Fruit fly (Drosophila melanogaster): Measurements from ENCODE around the gene cona.

cona gene

DNA sequence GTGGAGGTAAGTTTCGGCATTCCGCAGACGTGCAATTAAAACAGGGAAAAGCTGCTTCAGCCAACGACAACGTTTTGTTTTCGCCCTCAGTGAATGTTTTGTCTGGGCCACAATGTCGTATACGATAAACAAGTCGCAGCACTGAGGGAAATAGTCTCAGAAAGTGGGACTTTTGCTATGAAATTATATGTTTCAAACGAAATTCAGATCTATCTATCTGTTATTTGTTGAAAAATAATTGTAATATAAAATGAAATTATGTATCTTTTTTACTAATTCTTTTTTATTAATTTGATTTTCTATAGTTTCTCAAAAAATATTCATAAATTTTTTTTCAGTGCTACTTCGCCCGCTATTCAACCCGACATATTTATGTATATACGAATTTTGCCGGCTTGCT is 7.8 kb downstream of the cona start (continued):
- no peak for TF ChIP-seq Eip93F (GFP tag; optimal IDR thresholded peaks at IDR 0.05)
- peak; percentile 69 for TF ChIP-seq Smox (GFP tag; optimal IDR thresholded peaks at IDR 0.05)
- peak; percentile 38 for TF ChIP-seq CG1621 (tag; optimal IDR thresholded peaks at IDR 0.05)
- TF ChIP-seq Sox14 (GFP tag; optimal IDR thresholded peaks at IDR 0.05), result no peak
- TF ChIP-seq Ets96B (tag; optimal IDR thresholded peaks at IDR 0.05), result no peak
- TF ChIP-seq achi (GFP tag; optimal IDR thresholded peaks at IDR 0.05), result peak; percentile 82
- TF ChIP-seq Hr4 (GFP tag; optimal IDR thresholded peaks at IDR 0.05), result no peak
- TF ChIP-seq CG6792 (GFP tag; optimal IDR thresholded peaks at IDR 0.05), result peak; percentile 72
- peak in 1 of 2 experiments; percentile 78 for TF ChIP-seq salr (GFP tag; optimal IDR thresholded peaks at IDR 0.05)
- TF ChIP-seq cyc (GFP tag; optimal IDR thresholded peaks at IDR 0.05), result no peak
- no peak for TF ChIP-seq ss (GFP tag; optimal IDR thresholded peaks at IDR 0.05)
- TF ChIP-seq CG7368 (GFP tag; optimal IDR thresholded peaks at IDR 0.05), result peak; percentile 42
- TF ChIP-seq fd59A (GFP tag; optimal IDR thresholded peaks at IDR 0.05), result peak; percentile 42
- TF ChIP-seq CG6276 (GFP tag; optimal IDR thresholded peaks at IDR 0.05), result no peak
- TF ChIP-seq Ets21C (GFP tag; optimal IDR thresholded peaks at IDR 0.05), result no peak
- TF ChIP-seq CG31627 (GFP tag; optimal IDR thresholded peaks at IDR 0.05), result peak; percentile 64
- TF ChIP-seq Sox102F (GFP tag; optimal IDR thresholded peaks at IDR 0.05), result peak; percentile 72
- TF ChIP-seq CG10669 (GFP tag; optimal IDR thresholded peaks at IDR 0.05), result no peak
- no peak for TF ChIP-seq CG16779 (tag; optimal IDR thresholded peaks at IDR 0.05)
- TF ChIP-seq topi (GFP tag; optimal IDR thresholded peaks at IDR 0.05), result no peak
- peak; percentile 76 for TF ChIP-seq eg (GFP tag; IDR thresholded peaks at IDR 0.05)
- TF ChIP-seq CG4318 (GFP tag; optimal IDR thresholded peaks at IDR 0.05), result peak; percentile 34
- no peak for TF ChIP-seq esn (GFP tag; optimal IDR thresholded peaks at IDR 0.05)
- TF ChIP-seq CG3032 (tag; optimal IDR thresholded peaks at IDR 0.05), result peak; percentile 50

DNA sequence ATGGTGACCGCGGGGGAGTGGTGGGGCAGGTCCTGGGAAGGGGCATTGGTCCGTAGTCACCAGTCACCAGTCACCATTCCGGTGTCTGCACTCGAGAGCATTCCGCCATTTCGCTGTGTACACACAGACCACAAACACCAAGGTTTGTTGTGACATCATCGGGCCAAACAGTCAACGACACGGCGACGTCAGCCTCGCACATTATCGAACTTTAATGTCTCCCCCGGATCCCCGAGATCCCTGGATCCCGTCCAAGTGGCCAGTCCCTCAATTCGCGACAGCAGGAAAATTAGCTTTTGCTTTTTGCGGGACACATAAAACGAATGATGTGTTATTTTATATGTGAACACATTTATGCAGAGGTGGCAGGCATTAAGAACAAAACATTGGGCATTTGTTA is 9.2 kb downstream of the cona start:
- TF ChIP-seq CG3919 (GFP tag; optimal IDR thresholded peaks at IDR 0.05) (no peak), vri (GFP tag; optimal IDR thresholded peaks at IDR 0.05) (peak; percentile 92)

DNA sequence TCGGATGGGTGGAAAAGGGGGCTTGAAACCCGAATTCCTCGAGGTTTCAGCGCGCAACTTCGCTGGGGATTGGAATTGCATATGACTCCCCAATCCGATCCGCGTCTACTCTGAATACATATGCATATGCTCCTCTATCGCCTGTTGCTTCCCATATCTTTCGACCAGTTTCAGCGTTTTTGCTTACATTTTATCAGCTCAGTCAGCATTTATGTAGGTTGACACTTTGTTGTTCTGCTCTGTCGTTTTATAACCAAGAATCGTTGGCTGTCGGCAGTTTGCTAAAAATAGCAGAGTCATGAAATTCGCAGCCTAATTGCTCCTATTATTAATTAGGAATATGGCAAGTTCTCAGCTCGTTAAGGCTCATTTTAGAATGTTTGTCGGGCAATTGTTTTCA is 10.1 kb downstream of the cona start:
- TF ChIP-seq CG6163 (GFP tag; IDR thresholded peaks at IDR 0.05), result no peak
- peak; percentile 50 for TF ChIP-seq dsx (GFP tag; optimal IDR thresholded peaks at IDR 0.05; ENCODE audit: poor library complexity, severe bottlenecking)

DNA sequence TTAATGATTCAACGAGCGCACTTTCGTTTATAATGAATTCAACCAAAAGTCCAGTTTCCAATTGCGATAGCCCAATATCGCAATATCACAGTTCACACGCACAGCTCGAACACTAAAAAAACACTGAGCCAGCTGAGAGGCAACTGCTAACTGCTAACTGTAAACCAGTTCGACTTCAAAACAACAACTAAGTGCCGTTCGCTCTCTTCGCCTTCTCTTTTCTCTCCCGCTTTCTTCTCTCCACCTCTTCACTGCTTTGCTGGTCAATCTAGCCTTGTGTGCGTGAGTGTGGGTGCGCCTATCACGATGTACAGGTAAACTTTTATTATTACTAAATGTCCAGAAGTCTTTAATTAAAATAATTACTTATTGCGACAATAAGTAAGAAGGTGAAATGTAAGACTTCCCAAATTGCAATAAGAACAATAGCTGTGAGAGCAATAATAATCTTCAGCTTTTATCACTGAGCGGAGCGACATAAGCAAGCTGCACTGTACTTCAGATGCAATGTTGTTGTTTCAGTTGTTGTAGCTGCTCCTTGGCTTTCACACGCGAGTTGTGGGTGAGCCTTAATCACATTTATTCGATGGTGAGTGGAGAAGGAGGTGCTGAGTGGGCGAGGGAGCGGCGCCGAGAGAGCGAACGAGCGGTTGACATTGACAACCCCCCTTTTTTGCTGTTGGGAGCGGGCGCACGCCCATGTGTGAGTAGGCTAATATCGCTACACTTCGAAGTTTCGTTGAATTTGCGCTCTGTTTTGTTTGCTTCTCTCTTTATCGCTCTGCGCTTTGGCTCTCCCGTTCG is 11.4 kb downstream of the cona start, which contains the start of gene Vti1b:
Gene Vti1b (plus strand): TSS at position 195 of the 804 bp plus-strand sequence.
- TF ChIP-seq Met (GFP tag; optimal IDR thresholded peaks at IDR 0.05) (peak; percentile 98), CG11902 (GFP tag; optimal IDR thresholded peaks at IDR 0.05) (peak; percentile 97), CG1621 (tag; optimal IDR thresholded peaks at IDR 0.05) (peak; percentile 94), Hr4 (GFP tag; optimal IDR thresholded peaks at IDR 0.05) (peak; percentile 99), dac (GFP tag; optimal IDR thresholded peaks at IDR 0.05) (peak; percentile 95), Ets96B (tag; optimal IDR thresholded peaks at IDR 0.05) (peak; percentile 98), dsx (GFP tag; optimal IDR thresholded peaks at IDR 0.05; ENCODE audit: poor library complexity, severe bottlenecking) (peak; percentile 96), eg (GFP tag; IDR thresholded peaks at IDR 0.05) (peak; percentile 98), Eip93F (GFP tag; optimal IDR thresholded peaks at IDR 0.05) (peak; percentile 84), pdm3 (GFP tag; optimal IDR thresholded peaks at IDR 0.05) (peak; percentile 99), Eip75B (GFP tag; optimal IDR thresholded peaks at IDR 0.05) (peak; percentile 99), cyc (GFP tag; optimal IDR thresholded peaks at IDR 0.05) (peak; percentile 98), Sox15 (GFP tag; optimal IDR thresholded peaks at IDR 0.05) (peak; percentile 97), spab (GFP tag; optimal IDR thresholded peaks at IDR 0.05) (peak; percentile 96), CG3919 (GFP tag; optimal IDR thresholded peaks at IDR 0.05) (peak; percentile 99), acj6 (GFP tag; optimal IDR thresholded peaks at IDR 0.05) (peak; percentile 99), topi (GFP tag; optimal IDR thresholded peaks at IDR 0.05) (peak; percentile 98), Hr38 (GFP tag; optimal IDR thresholded peaks at IDR 0.05) (peak; percentile 95), esn (GFP tag; optimal IDR thresholded peaks at IDR 0.05) (peak; percentile 98), CG4318 (GFP tag; optimal IDR thresholded peaks at IDR 0.05) (peak; percentile 98), vri (GFP tag; optimal IDR thresholded peaks at IDR 0.05) (peak; percentile 96), CG6854 (GFP tag; optimal IDR thresholded peaks at IDR 0.05) (peak; percentile 93), CG32006 (GFP tag; optimal IDR thresholded peaks at IDR 0.05) (peak; percentile 99), CG31627 (GFP tag; optimal IDR thresholded peaks at IDR 0.05) (peak; percentile 99), CG6276 (GFP tag; optimal IDR thresholded peaks at IDR 0.05) (peak; percentile 98), CG11762 (GFP tag; optimal IDR thresholded peaks at IDR 0.05; ENCODE audit: insufficient read depth) (peak; percentile 96), CG8319 (GFP tag; optimal IDR thresholded peaks at IDR 0.05) (peak; percentile 97), lz (GFP tag; optimal IDR thresholded peaks at IDR 0.05) (peak; percentile 97), svp (GFP tag) (peak; percentile 100)

Measured in whole organism, prepupa.